Worm (Caenorhabditis elegans) whole organism, L3 larva: ENCODE results near the gene rnp-9.

Experiments used
- R02D3.7 ChIP-seq: fragments of 150-350 bp; optimal IDR thresholded peaks from 2 replicates; lab custom pipeline; 2014; ENCODE audit warnings: missing biosample characterization, missing genetic modification characterization
- ZK546.5 ChIP-seq: sonication (generic microtip); optimal IDR thresholded peaks from 2 replicates; lab custom pipeline; 2017; ENCODE audit warnings: missing biosample characterization, missing genetic modification characterization
- aly-2 ChIP-seq: fragments of 150-350 bp; optimal IDR thresholded peaks from 2 replicates; lab custom pipeline; 2014; ENCODE audit warnings: missing biosample characterization, missing genetic modification characterization
- ama-1 ChIP-seq: fragments of 150-350 bp; optimal IDR thresholded peaks from 2 replicates; lab custom pipeline; 2018
- ceh-28 ChIP-seq: fragments of 150-350 bp; optimal IDR thresholded peaks from 2 replicates; lab custom pipeline; 2014; ENCODE audit warnings: missing biosample characterization, missing genetic modification reagents, missing genetic modification characterization
- ceh-82 ChIP-seq: fragments of 150-350 bp; optimal IDR thresholded peaks from 2 replicates; lab custom pipeline; 2014; ENCODE audit warnings: missing biosample characterization, missing genetic modification characterization
- ceh-9 ChIP-seq: sonication (generic microtip); optimal IDR thresholded peaks from 2 replicates; lab custom pipeline; 2018; ENCODE audit warnings: missing biosample characterization, missing genetic modification characterization
- daf-12 ChIP-seq: fragments of 150-350 bp; optimal IDR thresholded peaks from 2 replicates; lab custom pipeline; 2014; ENCODE audit warnings: missing biosample characterization, missing genetic modification reagents, missing genetic modification characterization
- egl-27 ChIP-seq: sonication (generic microtip); optimal IDR thresholded peaks from 4 replicates; lab custom pipeline; 2017; ENCODE audit warnings: missing biosample characterization, missing genetic modification reagents, missing genetic modification characterization
- egl-5 ChIP-seq: fragments of 150-350 bp; optimal IDR thresholded peaks from 2 replicates; lab custom pipeline; 2017; ENCODE audit warnings: missing biosample characterization, missing genetic modification reagents, missing genetic modification characterization, inconsistent platforms
- elt-1 ChIP-seq: fragments of 150-350 bp; optimal IDR thresholded peaks from 2 replicates; lab custom pipeline; 2014; ENCODE audit warnings: missing biosample characterization, missing genetic modification characterization
- elt-2 ChIP-seq: sonication (generic microtip); optimal IDR thresholded peaks from 2 replicates; lab custom pipeline; 2016; ENCODE audit warnings: missing genetic modification reagents, mild to moderate bottlenecking, missing genetic modification characterization, missing compliant biosample characterization
- elt-3 ChIP-seq, 3 experiments: fragments of 150-350 bp in 1 of 3; sonication (generic microtip) in 2 of 3; optimal IDR thresholded peaks; 2 replicates in 2 of 3; 4 replicates in 1 of 3; lab custom pipeline; 2014 to 2017; ENCODE audit warnings: missing biosample characterization in 3 of 3, missing genetic modification characterization in 3 of 3
- fkh-10 ChIP-seq: sonication (generic microtip); optimal IDR thresholded peaks from 2 replicates; lab custom pipeline; 2017; ENCODE audit warnings: missing biosample characterization, missing genetic modification reagents, missing genetic modification characterization
- fkh-2 ChIP-seq: fragments of 150-350 bp; optimal IDR thresholded peaks from 2 replicates; lab custom pipeline; 2014; ENCODE audit warnings: missing biosample characterization, missing genetic modification reagents, missing genetic modification characterization
- fos-1 ChIP-seq: fragments of 150-350 bp; optimal IDR thresholded peaks from 2 replicates; lab custom pipeline; 2014; ENCODE audit warnings: missing biosample characterization, missing genetic modification characterization
- jun-1 ChIP-seq: fragments of 150-350 bp; optimal IDR thresholded peaks from 2 replicates; lab custom pipeline; 2014; ENCODE audit warnings: missing biosample characterization, missing genetic modification reagents, missing genetic modification characterization
- lin-15B ChIP-seq: fragments of 150-350 bp; optimal IDR thresholded peaks from 2 replicates; lab custom pipeline; 2014; ENCODE audit warnings: missing biosample characterization, missing genetic modification characterization
- lin-39 ChIP-seq: fragments of 150-350 bp; optimal IDR thresholded peaks from 2 replicates; lab custom pipeline; 2018; ENCODE audit warnings: missing biosample characterization, missing genetic modification reagents, missing genetic modification characterization
- lsy-12 ChIP-seq: sonication (generic microtip); optimal IDR thresholded peaks from 2 replicates; lab custom pipeline; 2016; ENCODE audit warnings: mild to moderate bottlenecking, missing genetic modification characterization, missing compliant biosample characterization
- mdl-1 ChIP-seq: fragments of 150-350 bp; optimal IDR thresholded peaks from 2 replicates; lab custom pipeline; 2014; ENCODE audit warnings: missing biosample characterization, missing genetic modification characterization
- mml-1 ChIP-seq: fragments of 150-350 bp; sonication (generic microtip); optimal IDR thresholded peaks from 3 replicates; lab custom pipeline; 2014; ENCODE audit warnings: missing biosample characterization, missing genetic modification characterization
- nfya-1 ChIP-seq: sonication (generic microtip); optimal IDR thresholded peaks from 2 replicates; lab custom pipeline; 2017; ENCODE audit warnings: missing genetic modification characterization, mild to moderate bottlenecking, missing compliant biosample characterization, antibody characterized with exemption, moderate library complexity; ENCODE audit not compliant: insufficient read depth
- nhr-11 ChIP-seq: fragments of 150-350 bp; optimal IDR thresholded peaks from 2 replicates; lab custom pipeline; 2014; ENCODE audit warnings: missing biosample characterization, missing genetic modification characterization
- nhr-23 ChIP-seq: fragments of 150-350 bp; optimal IDR thresholded peaks from 2 replicates; lab custom pipeline; 2014; ENCODE audit warnings: missing biosample characterization, missing genetic modification reagents, missing genetic modification characterization
- nhr-237 ChIP-seq: fragments of 150-350 bp; optimal IDR thresholded peaks from 2 replicates; lab custom pipeline; 2014; ENCODE audit warnings: missing biosample characterization, missing genetic modification characterization
- nhr-28 ChIP-seq: fragments of 150-350 bp; optimal IDR thresholded peaks from 2 replicates; lab custom pipeline; 2014; ENCODE audit warnings: missing biosample characterization, missing genetic modification characterization
- nhr-43 ChIP-seq: sonication (generic microtip); optimal IDR thresholded peaks from 2 replicates; lab custom pipeline; 2016; ENCODE audit warnings: mild to moderate bottlenecking, missing genetic modification characterization, missing compliant biosample characterization; ENCODE audit not compliant: poor library complexity, severe bottlenecking
- nhr-67 ChIP-seq: fragments of 150-350 bp; optimal IDR thresholded peaks from 2 replicates; lab custom pipeline; 2014; ENCODE audit warnings: missing biosample characterization, missing genetic modification characterization
- nhr-76 ChIP-seq: fragments of 150-350 bp; sonication (generic microtip); optimal IDR thresholded peaks from 5 replicates; lab custom pipeline; 2014; ENCODE audit warnings: missing biosample characterization, missing genetic modification characterization
- pha-4 ChIP-seq: fragments of 150-350 bp; optimal IDR thresholded peaks from 2 replicates; lab custom pipeline; 2014; ENCODE audit warnings: missing biosample characterization, missing genetic modification reagents, missing genetic modification characterization
- pqm-1 ChIP-seq: fragments of 150-350 bp; optimal IDR thresholded peaks from 2 replicates; lab custom pipeline; 2017; ENCODE audit warnings: missing biosample characterization, missing genetic modification characterization, inconsistent platforms
- sea-2 ChIP-seq: fragments of 150-350 bp; sonication (generic microtip); optimal IDR thresholded peaks from 4 replicates; lab custom pipeline; 2014; ENCODE audit warnings: missing biosample characterization, missing genetic modification reagents, missing genetic modification characterization
- skn-1 ChIP-seq: fragments of 150-350 bp; optimal IDR thresholded peaks from 2 replicates; lab custom pipeline; 2014; ENCODE audit warnings: missing biosample characterization, missing genetic modification characterization
- tbx-2 ChIP-seq: sonication (generic microtip); optimal IDR thresholded peaks from 2 replicates; lab custom pipeline; 2016; ENCODE audit warnings: mild to moderate bottlenecking, missing genetic modification characterization, missing compliant biosample characterization
- unc-39 ChIP-seq: sonication (generic microtip); optimal IDR thresholded peaks from 4 replicates; lab custom pipeline; 2017; ENCODE audit warnings: missing biosample characterization, missing genetic modification characterization
- unc-62 ChIP-seq: fragments of 150-350 bp; sonication (generic microtip); optimal IDR thresholded peaks from 4 replicates; lab custom pipeline; 2014; ENCODE audit warnings: missing biosample characterization, missing genetic modification reagents, missing genetic modification characterization
- ztf-11 ChIP-seq: fragments of 150-350 bp; optimal IDR thresholded peaks from 2 replicates; lab custom pipeline; 2014; ENCODE audit warnings: missing biosample characterization, missing genetic modification characterization
- ztf-4 ChIP-seq: fragments of 150-350 bp; optimal IDR thresholded peaks from 2 replicates; lab custom pipeline; 2014; ENCODE audit warnings: missing biosample characterization, missing genetic modification characterization

Gene rnp-9

DNA sequence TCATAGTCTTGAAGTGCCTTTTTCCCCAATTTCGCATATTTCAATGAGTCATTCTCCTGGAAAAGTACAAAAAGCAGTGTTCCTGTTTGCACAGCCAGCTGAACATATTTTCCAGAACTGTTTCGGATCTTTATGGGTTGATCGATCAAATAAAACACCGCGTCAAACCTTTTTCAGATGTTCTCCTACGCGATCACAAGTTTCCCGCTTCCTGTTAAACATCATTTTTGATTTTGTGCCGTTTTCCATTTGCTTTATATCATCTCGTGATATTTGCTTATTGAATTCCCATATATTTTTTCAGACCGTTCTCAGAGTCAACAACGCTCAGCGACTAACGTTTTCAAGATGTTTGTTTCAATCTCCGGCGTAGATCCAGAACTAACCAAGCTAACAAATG, 7.6 kb downstream of the rnp-9 start, which contains the start of gene C07A4.3:
Gene C07A4.3 (plus strand): TSS at position 301 of the 400 bp plus-strand sequence.
- TF ChIP-seq fkh-10 (GFP tag; lab: Kevin White, UChicago), result no peak
- no peak for TF ChIP-seq nhr-237 (tag; lab: Kevin White, UChicago)

ce11 chrX:10176295-10176694, 9.2 kb downstream of the rnp-9 start, which contains the start of gene ncs-4:
TSS of gene ncs-4 (plus strand) at chrX:10176521.
- no peak for TF ChIP-seq elt-3 (tag; optimal IDR thresholded peaks at IDR 0.05; lab: Kevin White, UChicago)
- no peak for TF ChIP-seq fos-1 (tag; lab: Kevin White, UChicago)
- peak; percentile 11 for TF ChIP-seq egl-5
- TF ChIP-seq elt-1 (tag; lab: Kevin White, UChicago), result no peak
- no peak for TF ChIP-seq fkh-2
- TF ChIP-seq, all 47 proteins: peak for 1

DNA sequence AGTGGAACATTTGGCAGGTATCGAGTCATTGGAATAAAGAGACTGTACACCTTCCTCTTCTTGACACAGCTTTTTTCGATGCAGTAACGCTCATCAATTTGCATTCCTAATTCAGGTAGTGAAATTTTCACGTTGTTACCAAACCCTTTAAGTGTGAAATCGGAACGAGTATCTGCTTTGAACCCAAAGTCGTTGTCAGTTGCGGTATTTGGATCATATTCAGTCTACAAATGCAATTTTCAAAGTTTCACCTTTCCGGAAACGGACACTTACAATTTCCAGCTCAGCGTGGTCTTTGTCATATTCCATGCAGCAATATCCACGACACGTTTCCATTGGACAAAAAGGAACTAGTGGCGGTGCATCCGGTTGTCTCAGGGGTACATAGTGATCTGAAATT, 15.5 kb downstream of the rnp-9 start:
- TF ChIP-seq sea-2 (GFP tag; lab: Kevin White, UChicago) (no peak), R02D3.7 (no peak), mdl-1 (tag; lab: Kevin White, UChicago) (no peak), nhr-67 (tag; lab: Kevin White, UChicago) (no peak), elt-1 (tag; lab: Kevin White, UChicago) (no peak), fos-1 (tag; lab: Kevin White, UChicago) (no peak)

DNA sequence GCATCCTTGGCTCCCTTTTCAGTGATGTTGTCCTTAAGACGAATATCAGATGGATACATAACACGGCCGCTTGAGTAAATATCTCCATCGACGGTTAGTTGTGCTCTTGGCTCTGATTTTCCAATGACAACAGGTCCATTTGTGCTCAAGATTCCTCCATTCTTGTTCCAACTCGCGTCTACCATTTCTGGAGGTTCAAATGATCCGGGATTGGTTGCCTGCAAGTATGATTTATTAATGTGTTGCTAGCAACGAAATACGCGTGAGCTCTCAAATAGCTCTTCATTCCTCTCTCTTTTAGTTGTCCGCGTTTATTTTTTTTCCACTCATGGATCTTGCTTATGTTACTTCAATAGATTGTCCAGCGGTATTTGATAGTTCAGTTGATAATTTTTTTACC, 16.6 kb downstream of the rnp-9 start, which contains the start of gene arrd-28:
Gene arrd-28 (plus strand): TSS at position 301 of the 400 bp plus-strand sequence.
- TF ChIP-seq sea-2 (GFP tag; lab: Kevin White, UChicago) (no peak), egl-27 (tag; lab: Kevin White, UChicago) (no peak), mml-1 (tag; lab: Kevin White, UChicago) (no peak), nhr-76 (tag; lab: Kevin White, UChicago) (no peak), mdl-1 (tag; lab: Kevin White, UChicago) (no peak), ceh-82 (no peak), unc-62 (GFP tag; lab: Kevin White, UChicago) (no peak), daf-12 (tag; lab: Kevin White, UChicago) (no peak), tbx-2 (tag; lab: Kevin White, UChicago) (no peak), elt-3 (tag; optimal IDR thresholded peaks at IDR 0.05; lab: Kevin White, UChicago) (no peak), elt-2 (no peak), lsy-12 (tag; lab: Kevin White, UChicago) (no peak)

ce11 chrX:10184708-10185107, 17.6 kb downstream of the rnp-9 start:
- TF ChIP-seq ztf-4 (no peak), nfya-1 (tag; lab: Kevin White, UChicago) (no peak), R02D3.7 (no peak), ceh-28 (tag; lab: Kevin White, UChicago) (no peak), nhr-28 (tag; lab: Kevin White, UChicago) (no peak), jun-1 (no peak), nhr-43 (tag; lab: Kevin White, UChicago) (no peak), lin-39 (tag; lab: Kevin White, UChicago) (no peak), nhr-237 (tag; lab: Kevin White, UChicago) (no peak), ZK546.5 (tag; lab: Kevin White, UChicago) (no peak), nhr-67 (tag; lab: Kevin White, UChicago) (no peak), daf-12 (tag; lab: Kevin White, UChicago) (no peak), mml-1 (tag; lab: Kevin White, UChicago) (no peak), fkh-10 (GFP tag; lab: Kevin White, UChicago) (no peak), fkh-2 (no peak), lin-15B (tag; lab: Kevin White, UChicago) (no peak), nhr-11 (tag; lab: Kevin White, UChicago) (no peak), ama-1 (lab: Kevin White, UChicago) (no peak), pha-4 (tag; lab: Kevin White, UChicago) (no peak)

- TF ChIP-seq nfya-1 (tag; lab: Kevin White, UChicago), result peak; percentile 84
- peak; percentile 60 for TF ChIP-seq egl-5
- TF ChIP-seq fos-1 (tag; lab: Kevin White, UChicago), result peak; percentile 55
- TF ChIP-seq unc-39 (tag; lab: Kevin White, UChicago), result no peak
- peak; percentile 75 for TF ChIP-seq unc-62 (GFP tag; lab: Kevin White, UChicago)
- TF ChIP-seq skn-1 (tag; lab: Kevin White, UChicago), result no peak
- TF ChIP-seq ceh-82, result no peak
- peak; percentile 74 for TF ChIP-seq pha-4 (tag; lab: Kevin White, UChicago)
- peak; percentile 9 for TF ChIP-seq pqm-1 (tag; lab: Kevin White, UChicago)
- TF ChIP-seq daf-12 (tag; lab: Kevin White, UChicago), result no peak
- peak; percentile 54 for TF ChIP-seq egl-27 (tag; lab: Kevin White, UChicago)
- no peak for TF ChIP-seq nhr-76 (tag; lab: Kevin White, UChicago)
- TF ChIP-seq ztf-11 (tag; lab: Kevin White, UChicago), result no peak
- TF ChIP-seq ceh-9 (tag; lab: Kevin White, UChicago), result no peak
- TF ChIP-seq jun-1, result peak; percentile 74
- peak; percentile 39 for TF ChIP-seq lin-15B (tag; lab: Kevin White, UChicago)
- peak; percentile 55 for TF ChIP-seq elt-2
- no peak for TF ChIP-seq aly-2 (tag; lab: Kevin White, UChicago)
- TF ChIP-seq mdl-1 (tag; lab: Kevin White, UChicago), result peak; percentile 87
- TF ChIP-seq nhr-67 (tag; lab: Kevin White, UChicago), result no peak
- TF ChIP-seq lsy-12 (tag; lab: Kevin White, UChicago), result peak; percentile 68
- no peak for TF ChIP-seq nhr-23 (tag; lab: Kevin White, UChicago)
- no peak for TF ChIP-seq nhr-28 (tag; lab: Kevin White, UChicago)
Measured at ce11 chrX:10188493-10188895, 21.4 kb downstream of the rnp-9 start.
